Fruit fly (Drosophila melanogaster) Kc167 (cell line): ENCODE measurements around the gene GstO3.

ENCODE experiments used
- h ChIP-seq: fragments of >200 bp; optimal IDR thresholded peaks from 3 replicates; lab custom pipeline; 2018; ENCODE audit warnings: missing external identifiers
- insv ChIP-seq: fragments of >200 bp; optimal IDR thresholded peaks from 3 replicates; lab custom pipeline; 2018; ENCODE audit warnings: missing external identifiers
- psq ChIP-seq: fragments of >200 bp; optimal IDR thresholded peaks from 2 replicates; lab custom pipeline; 2017; ENCODE audit warnings: missing external identifiers
- ttk ChIP-seq: sonication (Bioruptor generic); optimal IDR thresholded peaks from 2 replicates; lab custom pipeline; 2017; ENCODE audit warnings: missing external identifiers

DNA sequence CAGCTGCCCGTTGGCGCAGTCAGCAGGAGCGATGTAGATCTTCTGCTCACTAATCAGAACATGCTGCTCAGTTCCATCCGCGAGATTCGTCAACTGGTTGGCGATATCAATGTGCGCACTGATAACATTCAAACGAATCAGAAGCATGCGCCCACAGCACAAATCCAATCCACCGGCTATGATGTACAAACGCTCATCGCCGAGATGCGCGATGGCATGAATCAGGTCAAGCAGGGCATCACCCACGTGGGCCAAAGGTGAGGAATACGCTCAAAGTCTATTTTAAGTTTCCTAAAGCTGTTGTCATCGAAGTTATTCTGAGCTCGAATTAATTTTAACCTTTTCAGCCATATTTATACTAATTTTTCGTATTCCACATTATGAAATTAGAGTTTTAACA lies 17.7 kb downstream of the GstO3 start:
- TF ChIP-seq h (no peak), psq (no peak), ttk (lab: Kevin White, UChicago) (no peak), insv (lab: Kevin White, UChicago) (no peak)
